Fruit fly (Drosophila melanogaster): ENCODE measurements around the gene Diap1.

Gene Diap1

dm6 chr3L:16011319-16012210, 39.3 kb downstream of the Diap1 start, which contains the start of gene mib1 (continued):
- TF ChIP-seq Nf-YC (tag; optimal IDR thresholded peaks at IDR 0.05) (peak; percentile 53), ftz-f1 (GFP tag; optimal IDR thresholded peaks at IDR 0.05) (peak; percentile 64), Sin3A (optimal IDR thresholded peaks at IDR 0.05) (peak; percentile 90), gce (GFP tag; IDR thresholded peaks at IDR 0.05) (0 out of 3 replicates have a peak, but pooled peaks have one; percentile 8), slou (GFP tag; optimal IDR thresholded peaks at IDR 0.05) (no peak), hkb (optimal IDR thresholded peaks at IDR 0.05) (no peak), hkb (GFP tag; IDR thresholded peaks at IDR 0.05) (0 out of 2 replicates have a peak, but pooled peaks have one; percentile 13), CG3838 (GFP tag; optimal IDR thresholded peaks at IDR 0.05) (no peak), mld (GFP tag; IDR thresholded peaks at IDR 0.05; ENCODE audit: partially characterized antibody) (peak; percentile 80; the same call in 2 of the 3 replicates), Mrtf (GFP tag; IDR thresholded peaks at IDR 0.05) (no peak), CG10654 (GFP tag; optimal IDR thresholded peaks at IDR 0.05) (no peak), tgo (GFP tag; IDR thresholded peaks at IDR 0.05) (no peak), CG6654 (GFP tag; optimal IDR thresholded peaks at IDR 0.05) (no peak), unc-4 (GFP tag; IDR thresholded peaks at IDR 0.05; ENCODE audit: partially characterized antibody) (peak; percentile 82), CkIIα-i1 (GFP tag; IDR thresholded peaks at IDR 0.05) (no peak), crc (GFP tag; optimal IDR thresholded peaks at IDR 0.05) (no peak), gsb (GFP tag; IDR thresholded peaks at IDR 0.05) (no peak), CG8765 (GFP tag; IDR thresholded peaks at IDR 0.05) (no peak), CG7271 (tag; optimal IDR thresholded peaks at IDR 0.05) (no peak), ham (GFP tag; IDR thresholded peaks at IDR 0.05) (0 out of 2 replicates have a peak, but pooled peaks have one; percentile 7), chn (GFP tag; optimal IDR thresholded peaks at IDR 0.05) (peak; percentile 30), CG3995 (GFP tag; optimal IDR thresholded peaks at IDR 0.05) (peak; percentile 53), CG11695 (GFP tag; IDR thresholded peaks at IDR 0.05) (no peak; the same call in 2 of the 3 replicates), danr (GFP tag; IDR thresholded peaks at IDR 0.05) (no peak), BtbVII (GFP tag; optimal IDR thresholded peaks at IDR 0.05) (no peak), sob (GFP tag; IDR thresholded peaks at IDR 0.05) (peak; percentile 65; the same call in 1 of the 2 replicates), slbo (GFP tag; IDR thresholded peaks at IDR 0.05) (peak; percentile 62; the same call in 1 of the 2 replicates), Ptx1 (GFP tag; IDR thresholded peaks at IDR 0.05) (peak; percentile 26; the same call in 1 of the 2 replicates), CG8089 (GFP tag; optimal IDR thresholded peaks at IDR 0.05) (no peak), Bdp1 (GFP tag; optimal IDR thresholded peaks at IDR 0.05) (no peak), dm (GFP tag; optimal IDR thresholded peaks at IDR 0.05) (peak; percentile 59), CG9797 (GFP tag; optimal IDR thresholded peaks at IDR 0.05) (peak; percentile 99), Dp (GFP tag; optimal IDR thresholded peaks at IDR 0.05) (peak; percentile 50), exex (tag; optimal IDR thresholded peaks at IDR 0.05) (no peak), wdn (GFP tag; IDR thresholded peaks at IDR 0.05) (no peak), CG13123 (GFP tag; optimal IDR thresholded peaks at IDR 0.05) (no peak), Bteb2 (GFP tag; optimal IDR thresholded peaks at IDR 0.05) (no peak), tup (GFP tag; optimal IDR thresholded peaks at IDR 0.05) (no peak), Pdp1 (GFP tag; optimal IDR thresholded peaks at IDR 0.05) (peak in 1 of 2 experiments; percentile 76), CG17802 (tag; optimal IDR thresholded peaks at IDR 0.05) (no peak), amos (GFP tag; IDR thresholded peaks at IDR 0.05; ENCODE audit: partially characterized antibody) (peak; percentile 93), oc (tag; optimal IDR thresholded peaks at IDR 0.05) (peak; percentile 67), CG10366 (GFP tag; IDR thresholded peaks at IDR 0.05) (no peak), Ets97D (GFP tag; optimal IDR thresholded peaks at IDR 0.05) (peak; percentile 88), maf-S (GFP tag; optimal IDR thresholded peaks at IDR 0.05) (no peak), Fer2 (tag; optimal IDR thresholded peaks at IDR 0.05) (no peak), CG7556 (GFP tag; optimal IDR thresholded peaks at IDR 0.05) (peak; percentile 22), CG11093 (GFP tag; IDR thresholded peaks at IDR 0.05) (no peak), Poxn (GFP tag; IDR thresholded peaks at IDR 0.05) (no peak), E2f1 (GFP tag; IDR thresholded peaks at IDR 0.05) (no peak)
